Fruit fly (Drosophila melanogaster): Measurements from ENCODE around the gene Zip102B.

The Zip102B gene

DNA sequence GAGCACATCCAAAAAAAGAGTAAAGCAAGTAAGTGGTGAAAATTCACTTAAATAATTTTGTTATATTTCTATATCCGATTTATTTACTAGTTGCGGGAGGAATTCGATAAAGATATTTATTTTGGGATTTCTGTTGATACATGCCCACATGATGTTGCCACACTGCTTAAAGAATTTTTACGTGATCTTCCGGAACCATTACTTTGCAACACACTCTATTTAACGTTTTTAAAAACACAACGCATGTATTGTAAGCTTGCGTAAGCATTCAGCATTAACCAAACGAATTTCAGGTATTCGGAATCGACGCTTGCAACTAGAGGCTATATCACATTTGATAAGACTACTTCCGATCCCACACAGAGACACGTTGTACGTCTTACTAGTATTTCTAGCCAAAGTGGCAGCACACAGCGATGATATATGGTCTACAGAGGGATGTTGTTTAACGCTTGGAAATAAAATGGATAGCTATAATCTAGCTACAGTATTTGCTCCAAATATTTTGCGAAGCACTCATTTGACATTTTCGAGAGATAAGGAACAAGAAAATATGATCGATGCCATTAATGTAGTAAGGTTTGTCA, 52.3 kb downstream of the Zip102B start:
- TF ChIP-seq CG16779 (tag; optimal IDR thresholded peaks at IDR 0.05) (no peak), salr (GFP tag; optimal IDR thresholded peaks at IDR 0.05) (no peak), CG32006 (GFP tag; optimal IDR thresholded peaks at IDR 0.05) (no peak), Met (GFP tag; optimal IDR thresholded peaks at IDR 0.05) (no peak), spab (GFP tag; optimal IDR thresholded peaks at IDR 0.05) (no peak), Sox14 (GFP tag; optimal IDR thresholded peaks at IDR 0.05) (no peak), CG10631 (GFP tag; optimal IDR thresholded peaks at IDR 0.05) (no peak), Lpt (GFP tag; optimal IDR thresholded peaks at IDR 0.05) (no peak), vri (GFP tag; optimal IDR thresholded peaks at IDR 0.05) (no peak), dsx (GFP tag; optimal IDR thresholded peaks at IDR 0.05; ENCODE audit: poor library complexity, severe bottlenecking) (no peak), CG34406 (GFP tag; optimal IDR thresholded peaks at IDR 0.05) (no peak), lz (GFP tag; optimal IDR thresholded peaks at IDR 0.05) (no peak)
